Worm (Caenorhabditis elegans) whole organism, L4 larva: Measurements from ENCODE around the gene C47E8.11.
A peak's percentile ranks its signal among the peaks of the same experiment; 100 is the strongest.

Experiments
- F26F4.8 ChIP-seq: fragments of 200-800 bp; sonication (Bioruptor generic); conservative IDR thresholded peaks from 2 replicates; pipeline ENCODE4 v1.3.6; 2022; ENCODE audit warnings: missing genetic modification characterization, missing compliant biosample characterization
- F49E8.2 ChIP-seq: sonication (generic microtip); optimal IDR thresholded peaks from 2 replicates; lab custom pipeline; 2016; ENCODE audit warnings: missing compliant biosample characterization, mild to moderate bottlenecking, missing genetic modification characterization, borderline replicate concordance
- R02D3.7 ChIP-seq: fragments of 150-350 bp; sonication (generic microtip); optimal IDR thresholded peaks from 3 replicates; lab custom pipeline; 2014; ENCODE audit warnings: missing biosample characterization, missing genetic modification characterization
- Y48G9A.11 ChIP-seq: fragments of 200-800 bp; sonication (Bioruptor generic); IDR thresholded peaks from 2 replicates; pipeline ENCODE4 v1.3.6; 2022; ENCODE audit warnings: missing genetic modification reagents, missing genetic modification characterization, missing compliant biosample characterization
- aha-1 ChIP-seq: fragments of 150-350 bp; peaks from one replicate; lab custom pipeline; 2014; ENCODE audit warnings: missing biosample characterization, missing genetic modification characterization
- attf-4 ChIP-seq: sonication (generic microtip); optimal IDR thresholded peaks from 3 replicates; lab custom pipeline; 2017; ENCODE audit warnings: missing biosample characterization, missing genetic modification characterization
- daf-16 ChIP-seq, 3 experiments: sonication (generic microtip); optimal IDR thresholded peaks; 2 replicates each; lab custom pipeline; 2016 to 2017; ENCODE audit warnings: missing genetic modification characterization in 3 of 3, missing genetic modification reagents in 3 of 3, mild to moderate bottlenecking in 2 of 3, missing compliant biosample characterization in 2 of 3, missing biosample characterization in 1 of 3, moderate library complexity in 1 of 3
- duxl-1 ChIP-seq: sonication (generic microtip); optimal IDR thresholded peaks from 2 replicates; lab custom pipeline; 2016; ENCODE audit warnings: mild to moderate bottlenecking, missing genetic modification characterization, moderate library complexity, missing compliant biosample characterization; ENCODE audit not compliant: poor library complexity
- dve-1 ChIP-seq: sonication (generic microtip); optimal IDR thresholded peaks from 2 replicates; lab custom pipeline; 2017; ENCODE audit warnings: antibody characterized with exemption, mild to moderate bottlenecking, missing genetic modification characterization, missing compliant biosample characterization; ENCODE audit not compliant: insufficient read depth
- fkh-10 ChIP-seq: fragments of 150-350 bp; optimal IDR thresholded peaks from 2 replicates; lab custom pipeline; 2014; ENCODE audit warnings: missing biosample characterization, missing genetic modification reagents, missing genetic modification characterization
- fos-1 ChIP-seq: fragments of 150-350 bp; optimal IDR thresholded peaks from 2 replicates; lab custom pipeline; 2014; ENCODE audit warnings: missing biosample characterization, missing genetic modification characterization
- gei-8 ChIP-seq: fragments of 200-800 bp; sonication (Bioruptor generic); optimal IDR thresholded peaks from 2 replicates; lab custom pipeline; 2018; ENCODE audit warnings: mild to moderate bottlenecking, missing genetic modification characterization, missing compliant biosample characterization
- jun-1 ChIP-seq: fragments of 150-350 bp; optimal IDR thresholded peaks from 2 replicates; lab custom pipeline; 2014; ENCODE audit warnings: missing biosample characterization, missing genetic modification reagents, missing genetic modification characterization
- lin-13 ChIP-seq: fragments of 150-350 bp; optimal IDR thresholded peaks from 2 replicates; lab custom pipeline; 2014; ENCODE audit warnings: missing biosample characterization, missing genetic modification reagents, missing genetic modification characterization
- lin-29 ChIP-seq: fragments of 200-800 bp; sonication (Bioruptor generic); IDR thresholded peaks from 2 replicates; pipeline ENCODE4 v1.3.6; 2022; ENCODE audit warnings: missing genetic modification reagents, missing genetic modification characterization, missing compliant biosample characterization
- lin-38 ChIP-seq: fragments of 200-800 bp; sonication (Bioruptor generic); IDR thresholded peaks from 2 replicates; pipeline ENCODE4 v1.3.6; 2022; ENCODE audit warnings: missing genetic modification reagents, missing genetic modification characterization, missing compliant biosample characterization
- lin-39 ChIP-seq: fragments of 150-350 bp; optimal IDR thresholded peaks from 2 replicates; lab custom pipeline; 2014; ENCODE audit warnings: missing biosample characterization, missing genetic modification reagents, missing genetic modification characterization
- lsy-2 ChIP-seq, 2 experiments: fragments of 150-350 bp in 1 of 2; sonication (generic microtip) in 1 of 2; optimal IDR thresholded peaks; 2 replicates each; lab custom pipeline; 2014 to 2017; ENCODE audit warnings: missing biosample characterization in 2 of 2, missing genetic modification characterization in 2 of 2
- madf-5 ChIP-seq, 2 experiments: fragments of 200-800 bp; sonication (Bioruptor generic); IDR thresholded peaks; 2 replicates each; pipeline ENCODE4 v1.3.6; 2022; ENCODE audit warnings: missing compliant biosample characterization in 2 of 2, missing genetic modification characterization in 2 of 2
- mdl-1 ChIP-seq, 2 experiments: fragments of 150-350 bp in 1 of 2; sonication (generic microtip) in 1 of 2; optimal IDR thresholded peaks; 2 replicates each; lab custom pipeline; 2014 to 2017; ENCODE audit warnings: missing biosample characterization in 2 of 2, missing genetic modification characterization in 2 of 2
- nhr-237 ChIP-seq: sonication (generic microtip); optimal IDR thresholded peaks from 2 replicates; lab custom pipeline; 2017; ENCODE audit warnings: missing biosample characterization, missing genetic modification characterization
- nhr-48 ChIP-seq: sonication (generic microtip); optimal IDR thresholded peaks from 2 replicates; lab custom pipeline; 2016; ENCODE audit warnings: mild to moderate bottlenecking, missing genetic modification characterization, missing compliant biosample characterization
- set-16 ChIP-seq: fragments of 200-800 bp; sonication (Bioruptor generic); IDR thresholded peaks from 2 replicates; pipeline ENCODE4 v1.3.6; 2022; ENCODE audit warnings: missing genetic modification reagents, missing genetic modification characterization, missing compliant biosample characterization
- snpc-1.2 ChIP-seq: fragments of 200-800 bp; sonication (Bioruptor generic); IDR thresholded peaks from 2 replicates; pipeline ENCODE4 v1.3.6; 2022; ENCODE audit warnings: missing genetic modification reagents, missing genetic modification characterization, missing compliant biosample characterization
- snpc-4 ChIP-seq: fragments of 150-350 bp; optimal IDR thresholded peaks from 2 replicates; lab custom pipeline; 2014; ENCODE audit warnings: missing biosample characterization, missing genetic modification characterization
- unc-39 ChIP-seq: sonication (generic microtip); optimal IDR thresholded peaks from 2 replicates; lab custom pipeline; 2017; ENCODE audit warnings: missing biosample characterization, missing genetic modification characterization
- unc-62 ChIP-seq, 3 experiments: fragments of 150-350 bp in 1 of 3; sonication (generic microtip); optimal IDR thresholded peaks in 2 of 3; peaks in 1 of 3; 1 replicate in 1 of 3; 2 replicates in 2 of 3; lab custom pipeline; 2014 to 2017; ENCODE audit warnings: missing biosample characterization in 3 of 3, missing genetic modification characterization in 3 of 3, missing genetic modification reagents in 3 of 3, missing genotype in 1 of 3
- vab-7 ChIP-seq: fragments of 200-800 bp; sonication (Bioruptor generic); IDR thresholded peaks from 2 replicates; pipeline ENCODE4 v1.3.6; 2022; ENCODE audit warnings: missing genetic modification reagents, missing genetic modification characterization, missing compliant biosample characterization
- zip-11 ChIP-seq: fragments of 200-800 bp; sonication (Bioruptor generic); IDR thresholded peaks from 2 replicates; pipeline ENCODE4 v1.3.6; 2022; ENCODE audit warnings: missing genetic modification characterization, missing compliant biosample characterization
- ztf-11 ChIP-seq: fragments of 150-350 bp; optimal IDR thresholded peaks from 2 replicates; lab custom pipeline; 2014; ENCODE audit warnings: missing biosample characterization, missing genetic modification characterization

C47E8.11 gene

DNA sequence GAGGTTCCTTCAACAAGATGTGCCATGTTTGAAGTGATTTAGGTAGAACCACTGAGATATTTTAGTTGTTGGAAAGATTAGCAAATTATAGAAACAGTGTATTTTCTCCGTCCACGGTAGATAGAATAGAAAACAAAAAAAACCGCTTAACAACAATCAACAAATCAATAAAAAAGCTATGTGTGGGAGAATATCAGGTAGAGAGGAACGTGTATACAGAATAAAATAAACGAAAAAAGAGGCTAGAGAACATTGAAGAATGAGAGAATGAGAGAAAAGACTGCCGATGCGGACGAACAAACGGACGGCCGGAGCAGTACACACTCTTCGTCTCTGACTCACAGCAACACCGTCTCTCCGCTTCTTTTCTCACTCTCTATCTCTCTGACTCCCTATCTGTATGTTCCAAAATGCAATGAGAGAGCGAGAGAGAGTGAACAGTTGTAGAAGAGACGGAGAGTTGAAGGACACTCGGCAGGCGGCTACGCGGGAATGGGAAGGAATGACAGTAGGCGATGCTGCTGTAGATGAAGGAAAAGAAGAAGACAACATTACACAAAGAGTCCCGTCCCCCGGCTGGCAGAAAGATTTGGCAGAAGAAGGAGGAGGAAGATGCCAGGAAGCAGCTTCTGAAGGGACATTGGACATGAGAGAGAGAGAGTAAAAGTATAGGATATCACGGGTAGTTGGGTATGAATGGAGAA is 8.3 kb downstream of the C47E8.11 start, which contains the start of gene unc-112 (continued):
- TF ChIP-seq lsy-2 (tag; optimal IDR thresholded peaks at IDR 0.05; lab: Kevin White, UChicago) (peak; percentile 44 to 82), F49E8.2 (tag; lab: Kevin White, UChicago) (no peak), lin-13 (peak; percentile 58), dve-1 (peak; percentile 84), lin-29 (GFP tag; lab: Robert Waterston, UW) (no peak), fkh-10 (GFP tag; lab: Kevin White, UChicago) (no peak), aha-1 (peak; percentile 98), mdl-1 (tag; optimal IDR thresholded peaks at IDR 0.05; lab: Kevin White, UChicago) (peak in 1 of 2 experiments; percentile 77)
- TF ChIP-seq, all 104 proteins: peak for 35

DNA sequence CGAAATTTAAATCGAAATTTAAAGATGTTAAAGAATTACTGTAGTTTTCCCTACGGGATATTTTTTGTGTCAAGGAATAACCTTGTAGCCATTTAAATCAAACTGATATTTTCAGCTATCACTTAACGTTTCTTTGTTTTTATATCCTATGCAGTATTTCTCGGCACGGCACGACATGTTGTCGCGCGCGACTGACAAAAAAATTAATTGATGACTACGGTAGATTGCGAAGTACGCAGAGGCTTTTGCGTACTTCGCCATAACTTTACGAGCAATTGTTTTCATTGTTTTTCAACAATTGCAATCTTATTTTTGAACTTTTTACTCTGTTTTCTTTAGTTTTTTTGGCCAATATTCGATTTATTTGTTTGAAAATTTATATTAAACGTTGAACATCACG is 9.6 kb downstream of the C47E8.11 start:
- no peak for TF ChIP-seq Y48G9A.11
- no peak for TF ChIP-seq snpc-4 (tag; lab: Kevin White, UChicago)
- TF ChIP-seq nhr-48: no peak
- TF ChIP-seq ztf-11 (tag; lab: Kevin White, UChicago): no peak
- TF ChIP-seq zip-11 (GFP tag; lab: Robert Waterston, UW): no peak
- no peak for TF ChIP-seq fos-1 (tag; lab: Kevin White, UChicago)
- TF ChIP-seq gei-8 (GFP tag; lab: Kevin White, UChicago): no peak
- no peak for TF ChIP-seq daf-16 (GFP tag; optimal IDR thresholded peaks at IDR 0.05; lab: Kevin White, UChicago)
- TF ChIP-seq daf-16 (tag; optimal IDR thresholded peaks at IDR 0.05; lab: Kevin White, UChicago): no peak
- TF ChIP-seq lin-29 (GFP tag; lab: Robert Waterston, UW): no peak
- TF ChIP-seq unc-39: no peak
- TF ChIP-seq lin-39 (tag; lab: Kevin White, UChicago): no peak

DNA sequence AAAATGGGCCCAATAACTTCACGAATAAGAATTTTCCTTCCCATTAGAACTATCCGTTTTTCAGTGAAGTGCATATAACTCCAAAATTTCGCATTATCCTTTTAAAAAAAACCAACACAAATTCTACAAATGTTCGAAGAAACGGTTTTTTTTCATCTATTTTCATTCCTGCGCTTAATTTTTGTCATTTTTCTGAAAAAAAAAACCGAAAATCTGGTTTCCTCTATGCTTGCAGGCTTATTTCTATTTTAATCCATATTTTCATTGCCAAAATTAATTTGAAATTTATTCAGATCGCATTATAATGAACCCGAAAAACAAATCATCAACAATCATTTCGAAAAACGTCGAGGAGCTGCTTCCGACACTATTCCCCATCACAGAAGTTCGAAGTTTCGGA is 10.2 kb downstream of the C47E8.11 start, which contains the start of gene set-5:
TSS of gene set-5 (plus strand) at position 301 of the 400 bp plus-strand sequence.
- peak; percentile 26 for TF ChIP-seq aha-1
- no peak for TF ChIP-seq nhr-237 (tag; lab: Kevin White, UChicago)

DNA sequence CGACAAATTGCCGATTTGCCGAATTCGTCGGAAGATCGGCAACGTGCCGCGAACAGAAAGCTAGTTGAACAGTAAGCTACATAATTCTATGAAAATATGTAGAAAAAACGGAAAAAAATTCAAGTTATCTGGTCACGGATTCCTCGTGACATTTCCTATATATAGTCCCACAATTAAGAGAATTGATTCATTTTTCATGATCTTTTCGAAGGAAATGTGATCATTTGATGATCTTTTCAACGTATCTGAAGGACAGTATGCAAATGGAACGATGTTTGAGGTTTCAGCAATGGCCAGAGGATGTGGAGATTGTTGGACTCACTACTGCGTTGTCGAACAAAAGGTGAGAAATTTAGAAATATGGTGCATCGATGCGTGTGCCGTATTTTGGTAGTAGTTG is 19.5 kb downstream of the C47E8.11 start, which contains the start of gene R08A2.9:
TSS of gene R08A2.9 (plus strand) at position 301 of the 400 bp plus-strand sequence.
- TF ChIP-seq dve-1: no peak
- no peak for TF ChIP-seq R02D3.7 (tag; lab: Kevin White, UChicago)
- TF ChIP-seq attf-4 (tag; lab: Kevin White, UChicago): no peak

DNA sequence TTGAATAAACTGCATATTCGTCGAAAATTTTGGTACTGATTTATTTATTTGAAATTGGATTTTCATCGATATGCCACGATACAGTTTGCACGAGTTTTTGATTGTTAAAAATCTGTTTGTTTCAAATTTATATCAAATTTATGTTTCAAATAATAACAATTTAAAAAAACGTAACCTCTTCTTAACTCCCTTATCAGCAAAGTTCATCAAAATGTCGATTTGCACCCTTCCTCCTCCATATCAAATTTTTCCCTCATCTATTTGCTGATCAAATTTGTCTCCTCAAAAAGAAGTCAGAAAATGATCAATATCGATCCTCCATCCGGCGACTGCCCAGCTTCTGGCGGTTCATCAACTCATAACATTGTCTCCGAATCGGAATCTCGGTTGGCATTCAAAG is 22.7 kb downstream of the C47E8.11 start, which contains the start of gene ssp-33:
TSS of gene ssp-33 (plus strand) at position 301 of the 400 bp plus-strand sequence.
- no peak for TF ChIP-seq madf-5 (GFP tag; IDR thresholded peaks at IDR 0.05; lab: Robert Waterston, UW)
- TF ChIP-seq set-16 (GFP tag; lab: Robert Waterston, UW): no peak
- no peak for TF ChIP-seq attf-4 (tag; lab: Kevin White, UChicago)
- TF ChIP-seq unc-62 (GFP tag; optimal IDR thresholded peaks at IDR 0.05 in 1 of 2; lab: Kevin White, UChicago): no peak
- TF ChIP-seq unc-62 (tag; optimal IDR thresholded peaks at IDR 0.05; lab: Kevin White, UChicago): no peak
- no peak for TF ChIP-seq duxl-1 (tag; lab: Kevin White, UChicago)
- TF ChIP-seq jun-1 (tag; lab: Kevin White, UChicago): no peak
- TF ChIP-seq lin-38 (GFP tag; lab: Robert Waterston, UW): no peak
- TF ChIP-seq gei-8 (GFP tag; lab: Kevin White, UChicago): no peak
- TF ChIP-seq vab-7 (GFP tag; lab: Robert Waterston, UW): no peak
- no peak for TF ChIP-seq F26F4.8 (GFP tag; lab: Robert Waterston, UW)
- no peak for TF ChIP-seq snpc-1.2
